Fruit fly (Drosophila melanogaster) whole organism, embryonic: ENCODE measurements around the gene CG31898.
A peak's percentile ranks its signal among the peaks of the same experiment; 100 is the strongest.

ENCODE experiments used
- Abd-B ChIP-seq: fragments of 200-800 bp; sonication (Bioruptor generic); optimal IDR thresholded peaks from 2 replicates; lab custom pipeline; 2018; ENCODE audit warnings: missing biosample characterization, mild to moderate bottlenecking, missing genetic modification characterization, moderate library complexity
- Antp ChIP-seq: fragments of 200-800 bp; sonication (Bioruptor generic); optimal IDR thresholded peaks from 3 replicates; lab custom pipeline; 2016; ENCODE audit warnings: missing biosample characterization, missing genetic modification characterization
- CG11696 ChIP-seq: fragments of 200-800 bp; sonication (Bioruptor generic); IDR thresholded peaks from 2 replicates; pipeline ENCODE4 v1.3.6; 2022; ENCODE audit warnings: missing biosample characterization, missing genetic modification characterization
- CG12659 ChIP-seq: fragments of 200-800 bp; sonication (Bioruptor generic); optimal IDR thresholded peaks from 3 replicates; lab custom pipeline; 2017; ENCODE audit warnings: mild to moderate bottlenecking, missing biosample characterization, missing genetic modification reagents, missing genetic modification characterization
- CG13894 ChIP-seq: fragments of 200-800 bp; sonication (Bioruptor generic); optimal IDR thresholded peaks from 3 replicates; lab custom pipeline; 2018; ENCODE audit warnings: missing biosample characterization, mild to moderate bottlenecking, missing genetic modification characterization, moderate library complexity
- CG14050 ChIP-seq: fragments of 200-800 bp; sonication (Bioruptor generic); IDR thresholded peaks from 3 replicates; pipeline ENCODE4 v1.3.6; 2022; ENCODE audit warnings: missing biosample characterization, missing genetic modification characterization
- CG14710 ChIP-seq: fragments of 200-800 bp; sonication (Bioruptor generic); optimal IDR thresholded peaks from 3 replicates; lab custom pipeline; 2019; ENCODE audit warnings: missing biosample characterization, mild to moderate bottlenecking, missing genetic modification characterization, moderate library complexity
- CG15514 ChIP-seq: fragments of 200-800 bp; sonication (Bioruptor generic); optimal IDR thresholded peaks from 3 replicates; lab custom pipeline; 2017; ENCODE audit warnings: missing biosample characterization, missing genetic modification characterization, mild to moderate bottlenecking, moderate library complexity, missing genetic modification reagents
- CG1603 ChIP-seq: fragments of 200-800 bp; sonication (Bioruptor generic); optimal IDR thresholded peaks from 2 replicates; lab custom pipeline; 2019; ENCODE audit warnings: missing biosample characterization, mild to moderate bottlenecking, missing genetic modification characterization, moderate library complexity
- CG16813 ChIP-seq: fragments of 200-800 bp; sonication (Bioruptor generic); IDR thresholded peaks from 3 replicates; pipeline ENCODE4 v1.3.6; 2022; ENCODE audit warnings: missing biosample characterization, missing genetic modification characterization; ENCODE audit not compliant: partially characterized antibody
- CG18262 ChIP-seq: fragments of 200-800 bp; optimal IDR thresholded peaks from 3 replicates; lab custom pipeline; 2019; ENCODE audit warnings: missing biosample characterization, mild to moderate bottlenecking, missing genetic modification characterization, moderate library complexity
- CG18599 ChIP-seq: fragments of 200-800 bp; sonication (Bioruptor generic); optimal IDR thresholded peaks from 3 replicates; lab custom pipeline; 2017; ENCODE audit warnings: missing biosample characterization, missing genetic modification characterization, mild to moderate bottlenecking, moderate library complexity, missing genetic modification reagents
- CG4730 ChIP-seq: fragments of 200-800 bp; sonication (Bioruptor generic); IDR thresholded peaks from 2 replicates; pipeline ENCODE4 v1.3.6; 2022; ENCODE audit warnings: missing biosample characterization, missing genetic modification characterization
- CG6813 ChIP-seq: fragments of 200-800 bp; sonication (Bioruptor generic); optimal IDR thresholded peaks from 2 replicates; lab custom pipeline; 2017; ENCODE audit warnings: missing biosample characterization, missing genetic modification characterization, mild to moderate bottlenecking, moderate library complexity, missing genetic modification reagents
- CG7786 ChIP-seq: fragments of 200-800 bp; sonication (Bioruptor generic); optimal IDR thresholded peaks from 2 replicates; lab custom pipeline; 2016; ENCODE audit warnings: missing biosample characterization, missing genetic modification characterization
- CG7987 ChIP-seq: fragments of 200-800 bp; sonication (Bioruptor generic); optimal IDR thresholded peaks from 2 replicates; lab custom pipeline; 2018; ENCODE audit warnings: missing biosample characterization, mild to moderate bottlenecking, missing genetic modification characterization, moderate library complexity
- CG8089 ChIP-seq: fragments of 200-800 bp; sonication (Bioruptor generic); optimal IDR thresholded peaks from 3 replicates; lab custom pipeline; 2016; ENCODE audit warnings: missing biosample characterization, missing genetic modification characterization
- Dp ChIP-seq: fragments of 200-800 bp; sonication (Bioruptor generic); optimal IDR thresholded peaks from 2 replicates; lab custom pipeline; 2018; ENCODE audit warnings: missing biosample characterization, mild to moderate bottlenecking, missing genetic modification characterization, moderate library complexity
- E2f1 ChIP-seq: fragments of 200-800 bp; sonication (Bioruptor generic); IDR thresholded peaks from 2 replicates; pipeline ENCODE4 v1.3.6; 2022; ENCODE audit warnings: missing biosample characterization, missing genetic modification characterization
- Ets97D ChIP-seq: fragments of 200-800 bp; sonication (Bioruptor generic); optimal IDR thresholded peaks from 3 replicates; lab custom pipeline; 2016; ENCODE audit warnings: missing biosample characterization, missing genetic modification characterization
- MESR4 ChIP-seq: fragments of 200-800 bp; sonication (Bioruptor generic); optimal IDR thresholded peaks from 2 replicates; lab custom pipeline; 2018; ENCODE audit warnings: missing biosample characterization, mild to moderate bottlenecking, missing genetic modification characterization, moderate library complexity
- NC2β ChIP-seq: fragments of 200-800 bp; sonication (Bioruptor generic); optimal IDR thresholded peaks from 2 replicates; lab custom pipeline; 2016; ENCODE audit warnings: missing biosample characterization, missing genetic modification characterization
- Sin3A ChIP-seq: fragments of >200 bp; optimal IDR thresholded peaks from 2 replicates; lab custom pipeline; 2018
- ash1 ChIP-seq: fragments of 200-800 bp; sonication (Bioruptor generic); optimal IDR thresholded peaks from 2 replicates; lab custom pipeline; 2018; ENCODE audit warnings: missing biosample characterization, mild to moderate bottlenecking, missing genetic modification characterization
- ato ChIP-seq: fragments of 200-800 bp; sonication (Bioruptor generic); IDR thresholded peaks from 2 replicates; pipeline ENCODE4 v1.3.6; 2022; ENCODE audit warnings: missing biosample characterization, missing genetic modification characterization; ENCODE audit not compliant: partially characterized antibody
- btn ChIP-seq: fragments of 200-800 bp; sonication (Bioruptor generic); optimal IDR thresholded peaks from 2 replicates; lab custom pipeline; 2016; ENCODE audit warnings: missing biosample characterization, missing genetic modification characterization
- chinmo ChIP-seq: fragments of 200-800 bp; sonication (Bioruptor generic); IDR thresholded peaks from 4 replicates; pipeline ENCODE4 v1.3.6; 2022; ENCODE audit warnings: missing biosample characterization, missing genetic modification characterization; ENCODE audit not compliant: partially characterized antibody
- ci ChIP-seq: fragments of 200-800 bp; sonication (Bioruptor generic); IDR thresholded peaks from 3 replicates; pipeline ENCODE4 v1.3.6; 2022; ENCODE audit warnings: missing biosample characterization, missing genetic modification characterization
- crp ChIP-seq, 2 experiments: fragments of 200-800 bp; sonication (Bioruptor generic); optimal IDR thresholded peaks; 2 replicates in 1 of 2; 3 replicates in 1 of 2; lab custom pipeline; 2017; ENCODE audit warnings: missing biosample characterization in 2 of 2, missing genetic modification characterization in 2 of 2, mild to moderate bottlenecking in 1 of 2, moderate library complexity in 1 of 2
- dm ChIP-seq: fragments of 200-800 bp; sonication (Bioruptor generic); optimal IDR thresholded peaks from 3 replicates; lab custom pipeline; 2016; ENCODE audit warnings: missing biosample characterization, missing genetic modification characterization
- dpn ChIP-seq, 2 experiments: fragments of 200-800 bp; sonication (Bioruptor generic); optimal IDR thresholded peaks; 3 replicates each; lab custom pipeline; 2016; ENCODE audit warnings: missing biosample characterization in 2 of 2, missing genetic modification characterization in 2 of 2
- ewg ChIP-seq: fragments of 200-800 bp; sonication (Bioruptor generic); optimal IDR thresholded peaks from 3 replicates; lab custom pipeline; 2017; ENCODE audit warnings: mild to moderate bottlenecking, missing biosample characterization, missing genetic modification reagents, missing genetic modification characterization
- h ChIP-seq: fragments of >200 bp; optimal IDR thresholded peaks from 2 replicates; lab custom pipeline; 2017
- her ChIP-seq: fragments of 200-800 bp; sonication (Bioruptor generic); optimal IDR thresholded peaks from 2 replicates; lab custom pipeline; 2016; ENCODE audit warnings: missing biosample characterization, missing genetic modification characterization
- ken ChIP-seq: fragments of 200-800 bp; sonication (Bioruptor generic); IDR thresholded peaks from 3 replicates; pipeline ENCODE4 v1.3.6; 2022; ENCODE audit warnings: missing biosample characterization, missing genetic modification characterization
- lilli ChIP-seq: fragments of 200-800 bp; sonication (Bioruptor generic); optimal IDR thresholded peaks from 3 replicates; lab custom pipeline; 2016; ENCODE audit warnings: missing biosample characterization, missing genetic modification characterization
- maf-S ChIP-seq: fragments of 200-800 bp; sonication (Bioruptor generic); optimal IDR thresholded peaks from 2 replicates; lab custom pipeline; 2016; ENCODE audit warnings: missing biosample characterization, missing genetic modification characterization
- row ChIP-seq: fragments of 200-800 bp; sonication (Bioruptor generic); IDR thresholded peaks from 3 replicates; pipeline ENCODE4 v1.3.6; 2022; ENCODE audit warnings: missing biosample characterization, missing genetic modification characterization
- scrt ChIP-seq: fragments of 200-800 bp; sonication (Bioruptor generic); optimal IDR thresholded peaks from 2 replicates; lab custom pipeline; 2018; ENCODE audit warnings: missing biosample characterization, mild to moderate bottlenecking, missing genetic modification characterization, moderate library complexity
- sens-2 ChIP-seq: fragments of 200-800 bp; sonication (Bioruptor generic); IDR thresholded peaks from 2 replicates; pipeline ENCODE4 v1.3.6; 2022; ENCODE audit warnings: missing biosample characterization, missing genetic modification characterization
- seq ChIP-seq: fragments of 200-800 bp; sonication (Bioruptor generic); IDR thresholded peaks from 2 replicates; pipeline ENCODE4 v1.3.6; 2022; ENCODE audit warnings: missing biosample characterization, missing genetic modification characterization
- sima ChIP-seq: fragments of 200-800 bp; sonication (Bioruptor generic); optimal IDR thresholded peaks from 2 replicates; lab custom pipeline; 2016; ENCODE audit warnings: missing biosample characterization, missing genetic modification characterization
- slbo ChIP-seq: fragments of 200-800 bp; sonication (Bioruptor generic); IDR thresholded peaks from 2 replicates; pipeline ENCODE4 v1.3.6; 2022; ENCODE audit warnings: missing biosample characterization, missing genetic modification characterization
- sob ChIP-seq: fragments of 200-800 bp; sonication (Bioruptor generic); IDR thresholded peaks from 2 replicates; pipeline ENCODE4 v1.3.6; 2022; ENCODE audit warnings: missing biosample characterization, missing genetic modification characterization
- stc ChIP-seq: fragments of 200-800 bp; sonication (Bioruptor generic); IDR thresholded peaks from 2 replicates; pipeline ENCODE4 v1.3.6; 2022; ENCODE audit warnings: missing biosample characterization, missing genetic modification characterization
- stwl ChIP-seq: fragments of 200-800 bp; sonication (Bioruptor generic); optimal IDR thresholded peaks from 3 replicates; lab custom pipeline; 2018; ENCODE audit warnings: missing biosample characterization, mild to moderate bottlenecking, missing genetic modification characterization, moderate library complexity
- tx ChIP-seq: fragments of 200-800 bp; sonication (Bioruptor generic); optimal IDR thresholded peaks from 2 replicates; lab custom pipeline; 2016; ENCODE audit warnings: missing biosample characterization, missing genetic modification characterization
- vvl ChIP-seq: fragments of 200-800 bp; sonication (Bioruptor generic); IDR thresholded peaks from 2 replicates; pipeline ENCODE4 v1.3.6; 2022; ENCODE audit warnings: missing biosample characterization, missing genetic modification characterization
- z ChIP-seq: fragments of 200-800 bp; sonication (Bioruptor generic); IDR thresholded peaks from 3 replicates; pipeline ENCODE4 v1.3.6; 2022; ENCODE audit warnings: missing biosample characterization, missing genetic modification characterization
- zfh1 ChIP-seq: fragments of 200-800 bp; sonication (Bioruptor generic); IDR thresholded peaks from 3 replicates; pipeline ENCODE4 v1.3.6; 2022; ENCODE audit warnings: missing biosample characterization, missing genetic modification characterization
- zfh2 ChIP-seq: fragments of 200-800 bp; sonication (Bioruptor generic); optimal IDR thresholded peaks from 2 replicates; lab custom pipeline; 2016; ENCODE audit warnings: missing biosample characterization, missing genetic modification characterization

The CG31898 gene

dm6 chr2L:8437176-8437575 is 37.0 kb downstream of the CG31898 start, which contains the start of the genes D12 and Chrac-14 (continued):
- TF ChIP-seq ato (GFP tag; lab: Robert Waterston, UW) (no peak), CG14050 (GFP tag; lab: Robert Waterston, UW) (no peak), CG18599 (GFP tag; lab: Kevin White, UChicago) (no peak), zfh1 (GFP tag; lab: Robert Waterston, UW) (peak; percentile 42; the same call in 1 of the 3 replicates), ken (GFP tag; lab: Robert Waterston, UW) (peak; percentile 56; the same call in 1 of the 3 replicates), Antp (GFP tag; lab: Kevin White, UChicago) (peak; percentile 56), stc (GFP tag; lab: Robert Waterston, UW) (no peak), CG7786 (peak; percentile 14), Dp (GFP tag; lab: Kevin White, UChicago) (peak; percentile 70), Abd-B (no peak), CG7987 (GFP tag; lab: Kevin White, UChicago) (no peak), CG12659 (GFP tag; lab: Kevin White, UChicago) (no peak), maf-S (GFP tag; lab: Kevin White, UChicago) (peak; percentile 32), dpn (GFP tag; optimal IDR thresholded peaks at IDR 0.05; lab: Kevin White, UChicago) (peak in 1 of 2 experiments; percentile 5), chinmo (GFP tag; lab: Robert Waterston, UW) (0 out of 4 replicates have a peak, but pooled peaks have one; percentile 10), vvl (0 out of 2 replicates have a peak, but pooled peaks have one; percentile 17), scrt (GFP tag; lab: Kevin White, UChicago) (no peak), z (no peak), sima (no peak), CG16813 (GFP tag; lab: Robert Waterston, UW) (no peak), CG11696 (GFP tag; lab: Robert Waterston, UW) (no peak), zfh2 (peak; percentile 14), her (peak; percentile 2), sob (GFP tag; lab: Robert Waterston, UW) (peak; percentile 69; the same call in 1 of the 2 replicates), Ets97D (peak; percentile 12), CG15514 (GFP tag; lab: Kevin White, UChicago) (peak; percentile 42), NC2β (peak; percentile 11), h (lab: Kevin White, UChicago) (no peak), row (GFP tag; lab: Robert Waterston, UW) (peak; percentile 29; the same call in 1 of the 3 replicates), stwl (tag; lab: Kevin White, UChicago) (peak; percentile 68), ewg (GFP tag; lab: Kevin White, UChicago) (peak; percentile 37), CG4730 (GFP tag; lab: Robert Waterston, UW) (no peak), CG6813 (GFP tag; lab: Kevin White, UChicago) (no peak), CG14710 (tag; lab: Kevin White, UChicago) (peak; percentile 29), sens-2 (GFP tag; lab: Robert Waterston, UW) (no peak), CG1603 (tag; lab: Kevin White, UChicago) (peak; percentile 65), E2f1 (peak; percentile 37; the same call in 1 of the 2 replicates), dm (GFP tag; lab: Kevin White, UChicago) (peak; percentile 24), ci (GFP tag; lab: Robert Waterston, UW) (peak; percentile 64; the same call in 1 of the 3 replicates), ash1 (GFP tag; lab: Kevin White, UChicago) (no peak), slbo (peak; percentile 37; the same call in 1 of the 2 replicates), CG13894 (tag; lab: Kevin White, UChicago) (no peak), crp (GFP tag; optimal IDR thresholded peaks at IDR 0.05; lab: Kevin White, UChicago) (peak; percentile 60 to 92), MESR4 (GFP tag; lab: Kevin White, UChicago) (peak; percentile 42), lilli (GFP tag; lab: Kevin White, UChicago) (peak; percentile 13), btn (GFP tag; lab: Kevin White, UChicago) (no peak), seq (GFP tag; lab: Robert Waterston, UW) (no peak), CG8089 (GFP tag; lab: Kevin White, UChicago) (peak; percentile 18), Sin3A (lab: Kevin White, UChicago) (peak; percentile 50), CG18262 (no peak), tx (GFP tag; lab: Kevin White, UChicago) (no peak)
